Worm (Caenorhabditis elegans): Measurements from ENCODE around the gene igeg-2.

The igeg-2 gene

DNA sequence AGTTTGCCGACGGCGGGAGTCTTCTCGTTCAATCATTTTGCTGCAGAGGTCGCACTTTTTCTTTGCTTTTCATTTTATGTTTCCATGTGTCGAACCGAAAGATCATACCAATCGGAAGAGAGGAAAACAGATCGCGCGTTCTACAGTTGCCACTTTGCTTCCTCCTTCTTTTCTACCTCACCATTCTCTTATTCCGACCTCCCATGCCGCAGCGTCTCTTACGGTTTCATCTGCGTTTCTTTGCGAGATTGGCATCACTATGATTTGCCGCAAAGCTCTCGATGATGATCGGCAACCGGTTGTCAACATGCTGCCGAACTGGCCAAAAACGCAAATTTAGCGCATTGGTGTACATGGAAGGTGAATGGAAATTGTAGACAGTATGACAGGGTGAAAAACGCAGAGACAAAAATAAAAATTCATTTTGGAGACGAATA, 27.7 kb upstream of the igeg-2 start:
- TF ChIP-seq gmeb-1 (tag; optimal IDR thresholded peaks at IDR 0.05) (no peak), nhr-23 (tag; optimal IDR thresholded peaks at IDR 0.05) (no peak), nhr-10 (tag; optimal IDR thresholded peaks at IDR 0.05) (no peak), mab-5 (tag; optimal IDR thresholded peaks at IDR 0.05) (no peak), lsy-2 (tag; optimal IDR thresholded peaks at IDR 0.05) (no peak), fos-1 (tag; optimal IDR thresholded peaks at IDR 0.05) (peak; percentile 2), ztf-1 (GFP tag; conservative IDR thresholded peaks at IDR 0.05) (no peak), ama-1 (optimal IDR thresholded peaks at IDR 0.05) (no peak), nhr-21 (tag; optimal IDR thresholded peaks at IDR 0.05) (peak; percentile 6), unc-39 (tag; optimal IDR thresholded peaks at IDR 0.05) (no peak), egl-27 (tag; optimal IDR thresholded peaks at IDR 0.05) (no peak), zag-1 (tag; optimal IDR thresholded peaks at IDR 0.05) (no peak), nhr-77 (tag; optimal IDR thresholded peaks at IDR 0.05) (no peak), ztf-4 (tag; optimal IDR thresholded peaks at IDR 0.05) (no peak), C34F6.9 (tag; optimal IDR thresholded peaks at IDR 0.05) (no peak), sma-3 (GFP tag; optimal IDR thresholded peaks at IDR 0.05) (no peak), F13H6.1 (tag; optimal IDR thresholded peaks at IDR 0.05) (peak; percentile 56), ztf-11 (tag; optimal IDR thresholded peaks at IDR 0.05) (no peak), ZK546.5 (tag; optimal IDR thresholded peaks at IDR 0.05) (no peak), snpc-4 (tag; optimal IDR thresholded peaks at IDR 0.05) (no peak), nhr-6 (tag; optimal IDR thresholded peaks at IDR 0.05) (no peak), sem-4 (tag; optimal IDR thresholded peaks at IDR 0.05) (no peak), mdl-1 (tag; optimal IDR thresholded peaks at IDR 0.05) (no peak), ceh-82 (tag; optimal IDR thresholded peaks at IDR 0.05) (no peak), dmd-4 (tag; optimal IDR thresholded peaks at IDR 0.05) (no peak), nhr-11 (tag; optimal IDR thresholded peaks at IDR 0.05) (no peak), peb-1 (tag; optimal IDR thresholded peaks at IDR 0.05) (peak; percentile 72), mbf-1 (tag; optimal IDR thresholded peaks at IDR 0.05) (no peak), crh-2 (tag; optimal IDR thresholded peaks at IDR 0.05) (no peak), skn-1 (tag; optimal IDR thresholded peaks at IDR 0.05) (no peak), blmp-1 (tag; optimal IDR thresholded peaks at IDR 0.05; ENCODE audit: insufficient read depth) (peak; percentile 45), lin-13 (GFP tag; optimal IDR thresholded peaks at IDR 0.05) (no peak), unc-62 (GFP tag; optimal IDR thresholded peaks at IDR 0.05) (no peak), lin-39 (tag; optimal IDR thresholded peaks at IDR 0.05) (no peak), ceh-16 (tag; optimal IDR thresholded peaks at IDR 0.05) (no peak), alr-1 (tag; optimal IDR thresholded peaks at IDR 0.05) (no peak), aly-2 (tag; optimal IDR thresholded peaks at IDR 0.05) (no peak), sma-9 (GFP tag; optimal IDR thresholded peaks at IDR 0.05) (no peak), sma-9 (tag; optimal IDR thresholded peaks at IDR 0.05) (no peak), nhr-25 (tag; optimal IDR thresholded peaks at IDR 0.05) (peak; percentile 77), nhr-129 (tag; optimal IDR thresholded peaks at IDR 0.05) (no peak), lin-11 (tag; optimal IDR thresholded peaks at IDR 0.05) (no peak), elt-1 (tag; optimal IDR thresholded peaks at IDR 0.05) (peak; percentile 7), R02D3.7 (tag; optimal IDR thresholded peaks at IDR 0.05) (no peak), unc-55 (GFP tag; optimal IDR thresholded peaks at IDR 0.05) (no peak), elt-3 (tag; optimal IDR thresholded peaks at IDR 0.05) (no peak), nhr-237 (tag; optimal IDR thresholded peaks at IDR 0.05) (no peak), nhr-12 (tag; optimal IDR thresholded peaks at IDR 0.05) (no peak), Y55F3AM.14 (GFP tag; optimal IDR thresholded peaks at IDR 0.05) (no peak)

All from whole organism, L2 larva.